Fruit fly (Drosophila melanogaster) whole organism, embryonic: Measurements from ENCODE around the gene CG31798.

ENCODE experiments used
- CG12236 ChIP-seq: fragments of 200-800 bp; sonication (Bioruptor generic); optimal IDR thresholded peaks from 2 replicates; lab custom pipeline; 2016; ENCODE audit warnings: missing biosample characterization, missing genetic modification characterization
- CG5953 ChIP-seq: fragments of 200-800 bp; sonication (Bioruptor generic); IDR thresholded peaks from 2 replicates; pipeline ENCODE4 v1.3.6; 2022; ENCODE audit warnings: missing biosample characterization, missing genetic modification characterization
- usp ChIP-seq: fragments of >200 bp; optimal IDR thresholded peaks from 2 replicates; lab custom pipeline; 2017; ENCODE audit warnings: missing biosample characterization, missing genetic modification characterization

- no peak for TF ChIP-seq CG12236
- TF ChIP-seq CG5953 (GFP tag; lab: Robert Waterston, UW): no peak
- no peak for TF ChIP-seq usp (GFP tag; lab: Kevin White, UChicago)
These were observed 8.0 kb downstream of the CG31798 start for dm6 chr2L:19401914-19402313.
